Worm (Caenorhabditis elegans) whole organism, midembryonic: ENCODE results near the gene T16G12.3.

Source experiments
- T22C8.4 ChIP-seq: fragments of 200-800 bp; sonication (Bioruptor generic); IDR thresholded peaks from 2 replicates; pipeline ENCODE4 v1.3.6; 2022; ENCODE audit warnings: missing genetic modification characterization, missing compliant biosample characterization
- cog-1 ChIP-seq: sonication (generic microtip); optimal IDR thresholded peaks from 2 replicates; lab custom pipeline; 2016; ENCODE audit warnings: missing genetic modification characterization, missing compliant biosample characterization
- klf-2 ChIP-seq: fragments of 200-800 bp; sonication (Bioruptor generic); conservative IDR thresholded peaks from 2 replicates; pipeline ENCODE4 v1.3.6; 2022; ENCODE audit warnings: missing genetic modification reagents, missing genetic modification characterization, missing compliant biosample characterization
- ref-1 ChIP-seq: fragments of 200-800 bp; sonication (Bioruptor generic); conservative IDR thresholded peaks from 2 replicates; pipeline ENCODE4 v1.3.6; 2022; ENCODE audit warnings: missing genetic modification reagents, missing genetic modification characterization, missing compliant biosample characterization
- tab-1 ChIP-seq: fragments of 200-800 bp; sonication (Bioruptor generic); IDR thresholded peaks from 2 replicates; pipeline ENCODE4 v1.3.6; 2022; ENCODE audit warnings: missing genetic modification characterization, missing compliant biosample characterization
- ztf-29 ChIP-seq: fragments of 200-800 bp; sonication (Bioruptor generic); IDR thresholded peaks from 2 replicates; pipeline ENCODE4 v1.3.6; 2022; ENCODE audit warnings: missing genetic modification reagents, missing genetic modification characterization, missing compliant biosample characterization

DNA sequence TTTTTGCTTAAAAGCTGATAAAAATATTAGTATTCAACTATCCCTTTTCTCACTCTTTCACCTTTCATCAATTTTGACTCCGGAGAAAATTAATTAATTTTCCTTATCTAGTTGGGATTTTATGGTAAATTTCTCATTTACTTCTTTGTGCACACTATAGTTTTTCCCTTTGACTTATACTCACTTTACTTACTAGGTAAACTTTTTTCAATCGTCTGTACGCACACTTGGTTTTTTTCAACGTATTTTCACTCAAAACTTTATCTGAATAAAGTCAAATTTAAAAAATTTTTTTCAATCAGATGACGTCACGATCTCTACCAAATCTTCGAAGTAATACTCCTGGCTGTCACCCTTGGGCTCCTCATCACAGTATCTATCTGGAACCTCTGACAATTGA is 38.3 kb upstream of the T16G12.3 start, which contains the start of gene C05B5.16:
- TF ChIP-seq T22C8.4 (GFP tag; lab: Robert Waterston, UW) (no peak), cog-1 (tag; lab: Kevin White, UChicago) (no peak), tab-1 (no peak), klf-2 (GFP tag; lab: Robert Waterston, UW) (no peak), ztf-29 (GFP tag; lab: Robert Waterston, UW) (no peak), ref-1 (no peak)
